Fruit fly (Drosophila melanogaster): Measurements from ENCODE around the gene Dys.

Dys gene

DNA sequence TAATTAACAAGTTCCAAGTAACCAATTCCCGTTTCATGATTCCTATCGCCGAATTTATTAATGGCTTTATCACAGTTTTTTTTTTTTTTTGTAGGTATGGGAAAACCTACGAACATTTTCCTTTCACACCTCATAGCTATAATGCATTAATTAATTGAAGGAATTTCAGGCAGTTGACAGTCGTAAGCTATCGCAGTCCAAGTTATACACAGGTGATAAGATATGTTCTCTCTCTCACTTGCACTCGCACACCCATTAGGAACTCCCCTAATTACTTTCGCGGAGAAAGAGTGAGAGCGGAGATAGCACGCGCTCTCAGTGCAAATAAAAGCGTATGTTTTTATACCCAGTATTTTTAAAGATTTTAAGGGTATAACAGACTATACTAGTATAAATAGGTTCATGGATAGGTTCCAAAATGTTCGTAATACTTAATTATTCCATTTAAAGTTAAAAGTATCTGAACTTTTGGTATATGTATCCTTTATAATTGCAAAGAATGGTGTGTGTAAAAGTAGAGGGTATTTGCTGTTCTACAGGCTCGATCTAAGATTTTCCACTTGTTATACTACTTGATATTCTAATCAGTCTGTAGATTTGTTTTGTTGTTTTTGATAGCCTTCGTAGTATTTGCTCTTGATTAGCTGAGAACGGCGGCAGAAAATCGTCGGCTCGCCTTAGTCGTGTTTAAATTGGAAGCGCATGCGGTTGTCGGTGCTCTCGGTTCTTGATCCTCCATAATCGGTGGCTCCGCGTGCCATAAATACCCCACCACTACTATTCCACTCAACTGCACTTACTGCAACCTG lies at the start of gene Dys:
TSS of gene Dys (plus strand) at position 677 of the 809 bp plus-strand sequence.
- TF ChIP-seq CG10979 (tag; optimal IDR thresholded peaks at IDR 0.05), result peak; percentile 89
- peak; percentile 82 for TF ChIP-seq kay (GFP tag; optimal IDR thresholded peaks at IDR 0.05)
- no peak; the same call in 1 of the 3 replicates for TF ChIP-seq CG34422 (GFP tag; IDR thresholded peaks at IDR 0.05)
- TF ChIP-seq CG4707 (GFP tag; optimal IDR thresholded peaks at IDR 0.05), result peak; percentile 44
- TF ChIP-seq NFAT (GFP tag; IDR thresholded peaks at IDR 0.05), result no peak
- TF ChIP-seq CG6765 (GFP tag; optimal IDR thresholded peaks at IDR 0.05), result peak; percentile 53
- TF ChIP-seq onecut (GFP tag; IDR thresholded peaks at IDR 0.05), result peak; percentile 77
- peak; percentile 46 for TF ChIP-seq CG7928 (GFP tag; optimal IDR thresholded peaks at IDR 0.05)
- TF ChIP-seq CG30403 (GFP tag; optimal IDR thresholded peaks at IDR 0.05), result peak; percentile 89
- TF ChIP-seq E2f2 (GFP tag; IDR thresholded peaks at IDR 0.05), result no peak; the same call in 1 of the 2 replicates
- TF ChIP-seq CG12104 (GFP tag; optimal IDR thresholded peaks at IDR 0.05), result peak; percentile 82
- peak; percentile 65; the same call in 1 of the 3 replicates for TF ChIP-seq ase (GFP tag; IDR thresholded peaks at IDR 0.05)
- TF ChIP-seq CG7786 (GFP tag; optimal IDR thresholded peaks at IDR 0.05), result peak; percentile 92
- TF ChIP-seq ind (GFP tag; optimal IDR thresholded peaks at IDR 0.05), result peak; percentile 90
- peak; percentile 77 for TF ChIP-seq odd (GFP tag; optimal IDR thresholded peaks at IDR 0.05)
- TF ChIP-seq prd (optimal IDR thresholded peaks at IDR 0.05), result no peak
- no peak; the same call in 2 of the 3 replicates for TF ChIP-seq prd (GFP tag; IDR thresholded peaks at IDR 0.05)
- TF ChIP-seq CG16813 (GFP tag; IDR thresholded peaks at IDR 0.05; ENCODE audit: partially characterized antibody), result no peak
- TF ChIP-seq trem (tag; optimal IDR thresholded peaks at IDR 0.05), result peak; percentile 81
- peak; percentile 84 for TF ChIP-seq Taf1 (GFP tag; IDR thresholded peaks at IDR 0.05)
- no peak; the same call in 1 of the 2 replicates for TF ChIP-seq ro (GFP tag; IDR thresholded peaks at IDR 0.05)
- peak; percentile 90 for TF ChIP-seq Atf6 (GFP tag; IDR thresholded peaks at IDR 0.05)
- TF ChIP-seq CG10462 (GFP tag; optimal IDR thresholded peaks at IDR 0.05), result peak; percentile 44
- TF ChIP-seq Pdp1 (GFP tag; optimal IDR thresholded peaks at IDR 0.05), result peak; percentile 81 to 84
- peak; percentile 32 for TF ChIP-seq Lhr (GFP tag; optimal IDR thresholded peaks at IDR 0.05)
- peak; percentile 74 for TF ChIP-seq Ets65A (GFP tag)
- no peak for TF ChIP-seq unc-4 (GFP tag; IDR thresholded peaks at IDR 0.05; ENCODE audit: partially characterized antibody)
- TF ChIP-seq CG4820 (GFP tag; optimal IDR thresholded peaks at IDR 0.05), result peak; percentile 75
- TF ChIP-seq CG10321 (GFP tag; IDR thresholded peaks at IDR 0.05), result no peak
- peak; percentile 66 for TF ChIP-seq mirr (GFP tag; optimal IDR thresholded peaks at IDR 0.05)
- peak; percentile 91 for TF ChIP-seq lilli (GFP tag; optimal IDR thresholded peaks at IDR 0.05)
- TF ChIP-seq C15 (GFP tag; IDR thresholded peaks at IDR 0.05), result peak; percentile 69; the same call in 2 of the 3 replicates
- peak; percentile 85 for TF ChIP-seq CG6689 (GFP tag; IDR thresholded peaks at IDR 0.05)
- peak; percentile 75 for TF ChIP-seq CG10147 (GFP tag; optimal IDR thresholded peaks at IDR 0.05)
- peak; percentile 44 for TF ChIP-seq HmgD (GFP tag; optimal IDR thresholded peaks at IDR 0.05)
- no peak for TF ChIP-seq br (optimal IDR thresholded peaks at IDR 0.05)
- peak; percentile 71 for TF ChIP-seq CG7357 (GFP tag; IDR thresholded peaks at IDR 0.05)
- TF ChIP-seq peb (GFP tag; IDR thresholded peaks at IDR 0.05), result peak; percentile 68; the same call in 1 of the 2 replicates
- TF ChIP-seq CG6813 (GFP tag; optimal IDR thresholded peaks at IDR 0.05), result peak; percentile 84
- TF ChIP-seq CG7963 (GFP tag; IDR thresholded peaks at IDR 0.05; ENCODE audit: partially characterized antibody), result no peak
- peak; percentile 85 for TF ChIP-seq CG12155 (GFP tag; optimal IDR thresholded peaks at IDR 0.05)
- peak; percentile 75 for TF ChIP-seq sd (tag; optimal IDR thresholded peaks at IDR 0.05)
- no peak; the same call in 1 of the 2 replicates for TF ChIP-seq CG43689 (GFP tag; IDR thresholded peaks at IDR 0.05)
- no peak for TF ChIP-seq sc (optimal IDR thresholded peaks at IDR 0.05)
- TF ChIP-seq sc (GFP tag; optimal IDR thresholded peaks at IDR 0.05), result peak; percentile 64
- TF ChIP-seq Oaz (GFP tag; IDR thresholded peaks at IDR 0.05), result peak; percentile 53; the same call in 1 of the 2 replicates
- TF ChIP-seq Atf3 (GFP tag; optimal IDR thresholded peaks at IDR 0.05), result peak; percentile 49
- peak; percentile 65 for TF ChIP-seq Gug (GFP tag; IDR thresholded peaks at IDR 0.05)
- TF ChIP-seq mld (GFP tag; IDR thresholded peaks at IDR 0.05; ENCODE audit: partially characterized antibody), result no peak
- no peak for TF ChIP-seq kni (GFP tag; optimal IDR thresholded peaks at IDR 0.05)
